Worm (Caenorhabditis elegans) whole organism, L2 larva: ENCODE results near the gene hpd-1.

Experiments used
- C34F6.9 ChIP-seq: fragments of 150-350 bp; optimal IDR thresholded peaks from 2 replicates; lab custom pipeline; 2014; ENCODE audit warnings: missing biosample characterization, missing genetic modification characterization
- nhr-11 ChIP-seq: fragments of 150-350 bp; optimal IDR thresholded peaks from 2 replicates; lab custom pipeline; 2014; ENCODE audit warnings: missing biosample characterization, missing genetic modification characterization
- peb-1 ChIP-seq: fragments of 150-350 bp; optimal IDR thresholded peaks from 2 replicates; lab custom pipeline; 2014; ENCODE audit warnings: missing biosample characterization, missing genetic modification characterization
- ztf-11 ChIP-seq: sonication (generic microtip); optimal IDR thresholded peaks from 2 replicates; lab custom pipeline; 2017; ENCODE audit warnings: missing biosample characterization, missing genetic modification characterization

ce11 chrIII:10561904-10562303, 26.6 kb downstream of the hpd-1 start, which contains the start of gene Y45F3A.1:
- no peak for TF ChIP-seq ztf-11
- TF ChIP-seq nhr-11 (tag; lab: Kevin White, UChicago): no peak
- TF ChIP-seq C34F6.9 (tag; lab: Kevin White, UChicago): no peak
- TF ChIP-seq peb-1 (tag; lab: Kevin White, UChicago): no peak
